Fruit fly (Drosophila melanogaster): Measurements from ENCODE around the gene Btk.

Gene Btk

DNA sequence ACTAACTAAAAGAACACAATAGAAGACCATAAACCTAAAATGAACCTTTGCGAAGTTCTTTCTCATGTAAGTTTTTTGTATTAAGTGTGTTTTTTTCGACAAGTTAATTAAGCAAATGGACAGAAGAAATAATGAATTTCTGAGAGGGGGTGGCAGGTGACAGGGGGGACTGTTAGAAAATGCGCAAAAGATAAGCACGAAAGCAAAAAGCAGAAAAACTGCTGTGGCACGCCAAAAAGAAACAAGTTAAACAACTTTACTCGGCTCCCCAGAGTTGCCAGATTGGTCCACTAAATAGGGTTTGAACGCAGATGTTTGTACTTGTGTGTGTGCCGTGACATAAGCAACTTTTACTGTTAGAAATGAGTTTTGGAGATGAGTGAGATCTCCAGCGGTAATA is 24.0 kb downstream of the Btk start (continued):
- TF ChIP-seq chinmo (GFP tag; IDR thresholded peaks at IDR 0.05; ENCODE audit: partially characterized antibody) (peak; percentile 62; the same call in 1 of the 4 replicates), abd-A (tag; optimal IDR thresholded peaks at IDR 0.05) (no peak), bbx (GFP tag; IDR thresholded peaks at IDR 0.05; ENCODE audit: partially characterized antibody) (no peak), Side (GFP tag; optimal IDR thresholded peaks at IDR 0.05) (no peak), Hand (GFP tag; optimal IDR thresholded peaks at IDR 0.05) (no peak), HLH4C (GFP tag; IDR thresholded peaks at IDR 0.05; ENCODE audit: partially characterized antibody) (no peak), dysf (GFP tag; IDR thresholded peaks at IDR 0.05) (no peak), her (GFP tag; optimal IDR thresholded peaks at IDR 0.05) (no peak), H2.0 (GFP tag; IDR thresholded peaks at IDR 0.05) (no peak), Med (GFP tag) (no peak), CG13624 (GFP tag; optimal IDR thresholded peaks at IDR 0.05) (peak; percentile 12), C15 (GFP tag; IDR thresholded peaks at IDR 0.05) (no peak), Ssrp (tag; optimal IDR thresholded peaks at IDR 0.05) (no peak), Pdp1 (GFP tag; optimal IDR thresholded peaks at IDR 0.05) (peak in 1 of 2 experiments; percentile 66), cg (GFP tag; optimal IDR thresholded peaks at IDR 0.05) (peak; percentile 19)

DNA sequence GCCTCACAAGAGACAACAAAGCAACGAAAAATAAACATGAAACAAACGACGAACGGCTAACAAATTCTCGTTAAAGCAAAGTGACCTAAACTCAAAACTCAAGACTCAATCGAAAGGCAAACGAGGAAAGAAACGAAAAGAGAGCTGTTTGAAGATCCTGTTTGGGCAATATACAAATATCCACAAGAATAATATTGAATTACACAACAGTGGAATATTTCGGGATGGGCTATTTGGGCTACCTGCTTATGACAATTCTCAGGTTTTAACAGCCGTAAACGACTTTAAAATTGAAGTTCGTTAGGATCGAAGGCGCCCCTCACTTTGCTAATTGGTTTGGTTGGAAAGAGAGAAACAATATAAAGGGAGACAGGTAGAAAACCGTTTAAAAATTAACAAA is 24.6 kb downstream of the Btk start:
- TF ChIP-seq insv (GFP tag; optimal IDR thresholded peaks at IDR 0.05) (peak in 1 of 2 experiments; percentile 43), CG14710 (tag; optimal IDR thresholded peaks at IDR 0.05) (peak; percentile 21), dm (GFP tag; optimal IDR thresholded peaks at IDR 0.05) (no peak), CG18262 (tag; optimal IDR thresholded peaks at IDR 0.05) (no peak), ftz-f1 (GFP tag; optimal IDR thresholded peaks at IDR 0.05) (no peak), Kr (GFP tag; optimal IDR thresholded peaks at IDR 0.05) (peak; percentile 86), CG8359 (GFP tag; optimal IDR thresholded peaks at IDR 0.05; ENCODE audit: borderline replicate concordance) (no peak), CG9876 (GFP tag; optimal IDR thresholded peaks at IDR 0.05) (no peak), CG1832 (GFP tag; optimal IDR thresholded peaks at IDR 0.05) (no peak), tap (tag; optimal IDR thresholded peaks at IDR 0.05) (no peak), CG4424 (GFP tag; optimal IDR thresholded peaks at IDR 0.05) (no peak), CG17829 (tag; optimal IDR thresholded peaks at IDR 0.05) (no peak), fru (optimal IDR thresholded peaks at IDR 0.05) (no peak), Deaf1 (tag; optimal IDR thresholded peaks at IDR 0.05) (no peak), CrebB (tag; optimal IDR thresholded peaks at IDR 0.05) (no peak), Nf-YC (tag; optimal IDR thresholded peaks at IDR 0.05) (no peak), esg (GFP tag; conservative IDR thresholded peaks at IDR 0.05) (no peak), CG2202 (tag; optimal IDR thresholded peaks at IDR 0.05) (no peak), ind (GFP tag; optimal IDR thresholded peaks at IDR 0.05) (no peak), CG15011 (GFP tag; optimal IDR thresholded peaks at IDR 0.05) (no peak), CG5953 (GFP tag; IDR thresholded peaks at IDR 0.05) (no peak), CG12219 (GFP tag; optimal IDR thresholded peaks at IDR 0.05) (no peak), Doc2 (GFP tag; IDR thresholded peaks at IDR 0.05) (no peak), gsb-n (tag; optimal IDR thresholded peaks at IDR 0.05) (peak; percentile 7), Hr51 (GFP tag; optimal IDR thresholded peaks at IDR 0.05) (no peak), CG17802 (tag; optimal IDR thresholded peaks at IDR 0.05) (no peak), BtbVII (GFP tag; optimal IDR thresholded peaks at IDR 0.05) (no peak), CG32767 (GFP tag; IDR thresholded peaks at IDR 0.05) (no peak), dpn (GFP tag; optimal IDR thresholded peaks at IDR 0.05) (no peak), CG1602 (GFP tag; optimal IDR thresholded peaks at IDR 0.05) (no peak), CG31441 (GFP tag; IDR thresholded peaks at IDR 0.05) (no peak), danr (GFP tag; IDR thresholded peaks at IDR 0.05) (no peak), ranshi (GFP tag; IDR thresholded peaks at IDR 0.05) (no peak), gro (GFP tag; optimal IDR thresholded peaks at IDR 0.05) (no peak), CG6683 (GFP tag; optimal IDR thresholded peaks at IDR 0.05) (no peak), CG4404 (GFP tag; IDR thresholded peaks at IDR 0.05) (no peak)

Measured in whole organism, embryonic.